Worm (Caenorhabditis elegans): ENCODE data around the gene syf-3.

- TF ChIP-seq pha-4 (tag; optimal IDR thresholded peaks at IDR 0.05) (no peak), bed-3 (GFP tag; optimal IDR thresholded peaks at IDR 0.05) (no peak), ces-1 (GFP tag; optimal IDR thresholded peaks at IDR 0.05) (no peak), lin-13 (tag; optimal IDR thresholded peaks at IDR 0.05) (no peak), nhr-28 (tag; optimal IDR thresholded peaks at IDR 0.05) (no peak), unc-39 (tag; optimal IDR thresholded peaks at IDR 0.05) (no peak), lsy-2 (tag; optimal IDR thresholded peaks at IDR 0.05) (no peak), unc-62 (GFP tag; optimal IDR thresholded peaks at IDR 0.05) (no peak)
Observed at ce11 chrV:5895021-5895420, 44.8 kb upstream of the syf-3 start, which contains the start of gene grd-9.
